Fruit fly (Drosophila melanogaster): ENCODE measurements around the gene Ace.

The Ace gene

DNA sequence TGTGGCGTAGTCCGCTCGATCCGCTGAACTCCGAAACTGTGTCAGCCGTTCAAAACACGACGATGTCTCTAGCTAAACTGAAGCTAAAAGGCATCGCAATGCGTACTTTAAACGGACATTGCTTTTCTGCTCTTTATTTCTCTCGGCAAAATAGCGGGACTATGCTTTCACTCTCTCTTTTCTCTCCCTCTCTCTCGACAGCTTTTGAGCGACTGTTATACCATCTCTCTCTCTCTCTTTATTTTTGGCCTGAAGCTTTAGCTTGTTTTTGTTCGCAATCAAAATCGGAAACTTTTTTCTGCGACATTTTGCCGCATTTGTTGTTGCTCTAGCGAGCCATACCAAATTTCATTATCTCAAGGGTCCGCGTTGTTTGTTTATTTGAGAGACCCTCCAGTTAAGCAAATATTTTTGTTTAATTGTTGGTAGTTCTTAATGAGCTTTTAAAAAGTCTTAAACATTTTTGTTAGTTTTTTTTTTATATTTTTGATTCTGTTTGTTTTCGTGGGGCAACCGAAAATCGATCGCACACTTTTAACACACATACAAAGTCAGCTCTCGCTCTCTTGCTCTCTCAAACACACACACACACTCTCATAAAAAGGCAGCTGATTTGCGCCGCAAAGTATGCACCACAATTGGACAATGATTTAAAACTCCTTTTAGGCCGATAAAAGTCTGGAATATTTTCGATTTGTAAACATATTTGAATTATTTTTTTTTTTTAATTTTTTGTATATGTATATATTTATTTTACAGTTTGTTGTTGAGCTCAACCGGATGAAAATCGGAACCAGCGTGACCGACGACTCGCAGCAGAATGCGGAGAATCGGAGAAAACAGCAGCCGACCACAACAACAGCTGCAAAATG lies at the start of gene Ace (continued):
- TF ChIP-seq CG6813 (GFP tag; optimal IDR thresholded peaks at IDR 0.05) (peak; percentile 2), CG13894 (tag; optimal IDR thresholded peaks at IDR 0.05) (peak; percentile 49)

DNA sequence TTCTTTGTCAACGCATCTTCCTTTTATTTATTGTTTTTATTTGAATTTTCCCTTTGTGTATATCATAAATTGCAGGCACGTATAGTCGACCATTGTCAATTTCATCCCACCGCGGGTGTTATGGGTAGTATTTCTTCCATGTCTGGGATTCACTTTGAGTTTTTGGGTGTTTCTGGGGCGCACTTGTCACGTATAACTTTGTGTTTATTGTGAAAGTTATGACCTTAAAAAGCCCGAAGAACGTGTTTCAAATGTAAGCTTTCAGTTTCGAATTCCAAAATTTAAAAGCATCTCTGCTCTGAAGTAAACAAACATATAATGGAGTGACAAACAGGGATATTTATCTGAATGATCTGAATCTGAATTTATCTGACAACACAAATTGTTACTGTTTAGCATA lies 47.3 kb upstream of the Ace start:
- TF ChIP-seq Blimp-1 (GFP tag; optimal IDR thresholded peaks at IDR 0.05) (peak; percentile 74), CG14710 (tag; optimal IDR thresholded peaks at IDR 0.05) (no peak)

DNA sequence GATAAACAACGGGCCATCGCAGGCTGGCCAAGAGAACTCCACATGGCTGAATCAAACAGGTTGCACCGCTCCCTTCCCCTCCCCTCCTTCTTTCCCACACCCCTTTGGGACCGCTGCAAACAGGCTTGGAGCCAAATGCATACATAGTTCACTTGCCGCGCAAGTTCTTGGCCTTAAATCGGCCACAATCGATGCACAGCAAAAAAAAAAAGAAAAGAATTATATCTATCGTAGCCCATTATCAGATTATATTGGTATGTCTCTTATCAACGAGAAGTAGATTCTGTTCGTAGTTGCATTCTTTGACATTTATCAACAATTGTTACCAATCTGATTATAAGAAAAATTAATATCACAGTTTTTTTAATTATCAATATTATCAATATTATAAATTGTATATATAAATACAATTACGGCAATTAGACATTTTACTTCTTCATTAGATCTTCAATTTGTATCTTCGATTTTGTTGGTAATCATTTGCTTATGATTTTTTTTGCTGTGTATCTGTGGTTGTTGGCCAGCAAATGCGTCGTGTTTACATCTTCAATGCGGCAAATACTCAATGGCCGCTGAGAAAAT lies 46.1 kb upstream of the Ace start:
- TF ChIP-seq Antp (GFP tag; optimal IDR thresholded peaks at IDR 0.05) (no peak), h (optimal IDR thresholded peaks at IDR 0.05) (no peak), MESR4 (GFP tag; optimal IDR thresholded peaks at IDR 0.05) (no peak), knrl (GFP tag; IDR thresholded peaks at IDR 0.05; ENCODE audit: partially characterized antibody) (no peak), Six4 (GFP tag; optimal IDR thresholded peaks at IDR 0.05) (peak; percentile 33), crp (GFP tag; optimal IDR thresholded peaks at IDR 0.05) (no peak), Ets65A (GFP tag) (no peak), dm (GFP tag; optimal IDR thresholded peaks at IDR 0.05) (no peak), Lhr (GFP tag; optimal IDR thresholded peaks at IDR 0.05) (peak; percentile 31), Xrp1 (GFP tag; IDR thresholded peaks at IDR 0.05) (no peak), nmo (GFP tag; optimal IDR thresholded peaks at IDR 0.05) (peak; percentile 77), CG12659 (GFP tag; optimal IDR thresholded peaks at IDR 0.05) (peak; percentile 22), CG2129 (GFP tag; IDR thresholded peaks at IDR 0.05; ENCODE audit: partially characterized antibody) (no peak), tup (GFP tag; optimal IDR thresholded peaks at IDR 0.05) (no peak), CG1024 (GFP tag; IDR thresholded peaks at IDR 0.05) (no peak), bbx (GFP tag; IDR thresholded peaks at IDR 0.05; ENCODE audit: partially characterized antibody) (no peak), nom (GFP tag; optimal IDR thresholded peaks at IDR 0.05) (peak; percentile 40), Ets97D (GFP tag; optimal IDR thresholded peaks at IDR 0.05) (no peak), CG12104 (GFP tag; optimal IDR thresholded peaks at IDR 0.05) (no peak), CG15601 (tag; optimal IDR thresholded peaks at IDR 0.05) (peak; percentile 78), ro (GFP tag; IDR thresholded peaks at IDR 0.05) (no peak), CG2120 (GFP tag; optimal IDR thresholded peaks at IDR 0.05) (no peak), CG4854 (GFP tag; optimal IDR thresholded peaks at IDR 0.05) (no peak), CG13424 (tag; optimal IDR thresholded peaks at IDR 0.05) (peak; percentile 66), dmrt11E (tag; optimal IDR thresholded peaks at IDR 0.05) (peak; percentile 79), CG15479 (GFP tag; optimal IDR thresholded peaks at IDR 0.05) (no peak), CG17359 (tag; optimal IDR thresholded peaks at IDR 0.05) (peak; percentile 20), dan (GFP tag; IDR thresholded peaks at IDR 0.05) (no peak), unpg (GFP tag; optimal IDR thresholded peaks at IDR 0.05) (peak; percentile 52), sc (optimal IDR thresholded peaks at IDR 0.05) (no peak), sc (GFP tag; optimal IDR thresholded peaks at IDR 0.05) (peak; percentile 61), sqz (GFP tag; optimal IDR thresholded peaks at IDR 0.05) (peak; percentile 38), CG15269 (tag; optimal IDR thresholded peaks at IDR 0.05) (peak; percentile 19), CG8478 (optimal IDR thresholded peaks at IDR 0.05) (no peak), Abd-B (GFP tag; optimal IDR thresholded peaks at IDR 0.05) (peak; percentile 12), pho (GFP tag; optimal IDR thresholded peaks at IDR 0.05) (no peak), CG11456 (GFP tag; IDR thresholded peaks at IDR 0.05) (0 out of 3 replicates have a peak, but pooled peaks have one; percentile 58), zen2 (GFP tag; IDR thresholded peaks at IDR 0.05; ENCODE audit: partially characterized antibody) (no peak), CG3995 (GFP tag; optimal IDR thresholded peaks at IDR 0.05) (no peak), CG4282 (GFP tag; optimal IDR thresholded peaks at IDR 0.05) (no peak), CG9727 (GFP tag; optimal IDR thresholded peaks at IDR 0.05) (peak; percentile 57)
